Fruit fly (Drosophila melanogaster): ENCODE data around the gene CG11498.

Gene CG11498

DNA sequence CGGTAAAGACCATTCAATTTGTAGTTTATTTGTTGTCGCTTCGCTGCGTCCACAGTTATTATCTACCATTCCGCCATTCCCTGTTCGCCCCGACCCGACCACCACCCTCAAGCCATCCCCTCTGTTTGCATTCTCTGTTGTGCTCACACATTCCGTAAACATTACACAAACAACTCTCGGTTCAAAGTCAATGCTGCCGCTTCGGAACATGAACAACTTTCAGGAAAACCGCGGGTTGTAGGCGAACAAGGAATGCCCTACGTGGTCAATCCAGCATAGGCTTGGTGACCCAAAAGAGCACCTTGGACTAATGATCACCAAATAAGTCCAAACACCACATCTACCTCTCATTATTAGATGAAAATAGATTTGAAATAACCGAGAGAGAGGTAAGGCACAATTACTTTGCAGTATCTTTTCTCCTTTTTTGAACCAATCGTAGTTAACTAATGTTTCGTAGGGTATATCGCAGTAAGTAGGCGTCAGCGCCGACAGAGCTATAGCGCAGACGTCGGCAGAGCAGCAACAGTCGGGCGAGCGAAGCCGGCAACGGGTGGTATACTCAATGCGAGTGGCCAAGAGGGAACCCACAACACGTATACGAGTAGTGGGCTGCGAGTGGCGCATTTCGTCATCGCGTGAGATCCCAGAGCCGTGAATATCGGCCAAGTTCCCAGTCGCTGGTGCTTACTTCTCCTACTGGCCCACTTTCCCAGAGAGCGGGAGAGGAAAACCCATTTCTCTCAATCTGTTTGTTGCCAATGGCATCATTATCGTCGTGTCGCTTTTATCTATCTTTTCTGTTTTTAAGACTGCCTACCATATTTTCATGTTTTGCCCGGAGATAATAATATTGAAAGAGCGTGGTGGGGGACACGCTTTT lies 43.1 kb upstream of the CG11498 start (continued):
- TF ChIP-seq CG17612 (GFP tag; IDR thresholded peaks at IDR 0.05) = peak; percentile 83
- peak; percentile 97 for TF ChIP-seq fd96Cb (tag; optimal IDR thresholded peaks at IDR 0.05)
- TF ChIP-seq ATbp (GFP tag; optimal IDR thresholded peaks at IDR 0.05) = peak; percentile 94
- TF ChIP-seq bcd (GFP tag; optimal IDR thresholded peaks at IDR 0.05) = peak; percentile 98
- TF ChIP-seq h (optimal IDR thresholded peaks at IDR 0.05) = no peak
- peak; percentile 97 for TF ChIP-seq CG9932 (GFP tag; IDR thresholded peaks at IDR 0.05)
- TF ChIP-seq emc (GFP tag; optimal IDR thresholded peaks at IDR 0.05) = peak; percentile 97
- peak; percentile 98 for TF ChIP-seq CG18599 (GFP tag; optimal IDR thresholded peaks at IDR 0.05)
- TF ChIP-seq btn (GFP tag; optimal IDR thresholded peaks at IDR 0.05) = peak; percentile 97
- peak; percentile 96 for TF ChIP-seq phol (tag; optimal IDR thresholded peaks at IDR 0.05)
- peak; percentile 84 for TF ChIP-seq wdn (GFP tag; IDR thresholded peaks at IDR 0.05)
- peak; percentile 93 for TF ChIP-seq D19B (GFP tag; optimal IDR thresholded peaks at IDR 0.05)
- peak; percentile 96 for TF ChIP-seq CG12104 (GFP tag; optimal IDR thresholded peaks at IDR 0.05)
- peak in 1 of 2 experiments; percentile 96 for TF ChIP-seq Hr78 (GFP tag; optimal IDR thresholded peaks at IDR 0.05)
- peak; percentile 70 for TF ChIP-seq cas (GFP tag; IDR thresholded peaks at IDR 0.05)
- peak; percentile 97 for TF ChIP-seq CG9727 (GFP tag; optimal IDR thresholded peaks at IDR 0.05)
- TF ChIP-seq HmgZ (tag; optimal IDR thresholded peaks at IDR 0.05) = peak; percentile 94
- peak; percentile 92 for TF ChIP-seq Ravus (GFP tag; IDR thresholded peaks at IDR 0.05)
- peak; percentile 96 for TF ChIP-seq ap (GFP tag; IDR thresholded peaks at IDR 0.05)
- TF ChIP-seq dmrt11E (tag; optimal IDR thresholded peaks at IDR 0.05) = peak; percentile 71
- TF ChIP-seq CG6813 (GFP tag; optimal IDR thresholded peaks at IDR 0.05) = peak; percentile 93
- TF ChIP-seq bigmax (GFP tag; optimal IDR thresholded peaks at IDR 0.05) = no peak
- peak; percentile 86 for TF ChIP-seq CG8281 (tag; optimal IDR thresholded peaks at IDR 0.05)
- TF ChIP-seq CG13123 (GFP tag; optimal IDR thresholded peaks at IDR 0.05) = peak; percentile 77
- peak; percentile 98 for TF ChIP-seq repo (GFP tag; optimal IDR thresholded peaks at IDR 0.05)
- no peak for TF ChIP-seq yki (optimal IDR thresholded peaks at IDR 0.05)
- TF ChIP-seq toy (GFP tag; IDR thresholded peaks at IDR 0.05) = peak; percentile 77
- peak; percentile 84 for TF ChIP-seq CG16815 (GFP tag; optimal IDR thresholded peaks at IDR 0.05)
- peak; percentile 92 for TF ChIP-seq vfl (GFP tag; optimal IDR thresholded peaks at IDR 0.05)
- TF ChIP-seq Sox100B (GFP tag; optimal IDR thresholded peaks at IDR 0.05) = peak; percentile 96
- TF ChIP-seq nau (GFP tag; optimal IDR thresholded peaks at IDR 0.05) = peak; percentile 97
- TF ChIP-seq dati (GFP tag; IDR thresholded peaks at IDR 0.05) = peak; percentile 65; the same call in 1 of the 2 replicates
- no peak for TF ChIP-seq hth (optimal IDR thresholded peaks at IDR 0.05)
- peak; percentile 90 for TF ChIP-seq NC2α (GFP tag; optimal IDR thresholded peaks at IDR 0.05)
- peak; percentile 94 for TF ChIP-seq CG34422 (GFP tag; IDR thresholded peaks at IDR 0.05)
- peak; percentile 94 for TF ChIP-seq CG15011 (GFP tag; optimal IDR thresholded peaks at IDR 0.05)
- no peak for TF ChIP-seq inv (GFP tag; IDR thresholded peaks at IDR 0.05; ENCODE audit: partially characterized antibody)
- peak; percentile 85 for TF ChIP-seq ssp (GFP tag; IDR thresholded peaks at IDR 0.05)
- peak; percentile 98 for TF ChIP-seq Atf6 (GFP tag; IDR thresholded peaks at IDR 0.05)
- TF ChIP-seq CG43689 (GFP tag; IDR thresholded peaks at IDR 0.05) = peak; percentile 92
- TF ChIP-seq Spps (tag; optimal IDR thresholded peaks at IDR 0.05) = peak; percentile 80
- TF ChIP-seq CG6254 (GFP tag; optimal IDR thresholded peaks at IDR 0.05) = peak; percentile 95
- TF ChIP-seq unc-4 (GFP tag; IDR thresholded peaks at IDR 0.05; ENCODE audit: partially characterized antibody) = 0 out of 2 replicates have a peak, but pooled peaks have one; percentile 3
- TF ChIP-seq gcm (GFP tag; optimal IDR thresholded peaks at IDR 0.05) = peak; percentile 81
- TF ChIP-seq Hand (GFP tag; optimal IDR thresholded peaks at IDR 0.05) = peak; percentile 85
- no peak for TF ChIP-seq pita (GFP tag; optimal IDR thresholded peaks at IDR 0.05)
- TF ChIP-seq CG5953 (GFP tag; IDR thresholded peaks at IDR 0.05) = peak; percentile 95
- peak; percentile 97 for TF ChIP-seq CG2120 (GFP tag; optimal IDR thresholded peaks at IDR 0.05)
- peak; percentile 84 for TF ChIP-seq CG6272 (GFP tag; IDR thresholded peaks at IDR 0.05)
